Fruit fly (Drosophila melanogaster): Measurements from ENCODE around the gene CG13838.

DNA sequence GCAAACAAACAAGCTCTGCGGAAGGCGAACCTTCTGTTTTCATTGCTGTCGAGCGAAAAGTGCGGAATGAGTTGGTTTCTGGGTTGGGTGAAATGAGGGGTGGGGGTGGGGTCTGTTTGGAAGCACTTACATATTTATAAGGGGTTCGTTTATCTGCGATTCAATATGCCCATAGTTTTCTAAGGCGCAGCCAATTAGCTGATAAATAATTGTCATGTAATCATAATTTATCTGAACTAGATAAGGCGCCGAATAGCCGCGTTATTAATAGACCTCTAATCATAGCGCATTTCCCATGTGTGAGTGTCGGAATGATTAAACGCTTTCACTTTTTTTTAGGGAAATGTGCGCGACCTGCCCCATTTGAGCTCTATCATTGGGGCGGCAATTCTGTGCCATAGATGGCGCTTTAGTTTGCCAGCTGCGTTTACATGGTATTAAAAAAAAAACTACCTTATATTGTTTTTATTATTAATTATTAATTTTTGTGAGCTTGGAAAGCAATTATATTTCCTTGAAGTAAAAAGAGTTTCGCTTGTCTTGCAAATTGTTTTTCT, 43.3 kb upstream of the CG13838 start:
- TF ChIP-seq OdsH (GFP tag; optimal IDR thresholded peaks at IDR 0.05) = no peak
- TF ChIP-seq CG7368 (GFP tag; optimal IDR thresholded peaks at IDR 0.05) = no peak
- TF ChIP-seq esn (GFP tag; optimal IDR thresholded peaks at IDR 0.05) = no peak
- no peak for TF ChIP-seq CG6854 (GFP tag; optimal IDR thresholded peaks at IDR 0.05)
- no peak for TF ChIP-seq CG6808 (GFP tag; optimal IDR thresholded peaks at IDR 0.05)
- TF ChIP-seq ss (GFP tag; optimal IDR thresholded peaks at IDR 0.05) = no peak
- TF ChIP-seq Eip75B (GFP tag; optimal IDR thresholded peaks at IDR 0.05) = no peak
- TF ChIP-seq CG3032 (tag; optimal IDR thresholded peaks at IDR 0.05) = no peak
